Fruit fly (Drosophila melanogaster) whole organism, embryonic: ENCODE results near the gene Ak3.
A peak's percentile ranks its signal among the peaks of the same experiment; 100 is the strongest.

ENCODE experiments used
- CG10267 ChIP-seq: fragments of 200-800 bp; sonication (Bioruptor generic); optimal IDR thresholded peaks from 2 replicates; lab custom pipeline; 2018; ENCODE audit warnings: missing biosample characterization, mild to moderate bottlenecking, missing genetic modification characterization, moderate library complexity
- CG13287 ChIP-seq: fragments of 200-800 bp; sonication (Bioruptor generic); IDR thresholded peaks from 2 replicates; pipeline ENCODE4 v1.3.6; 2022; ENCODE audit warnings: missing biosample characterization, missing genetic modification characterization; ENCODE audit not compliant: partially characterized antibody
- CG13296 ChIP-seq: fragments of 200-800 bp; sonication (Bioruptor generic); optimal IDR thresholded peaks from 3 replicates; lab custom pipeline; 2018; ENCODE audit warnings: missing biosample characterization, mild to moderate bottlenecking, missing genetic modification characterization
- CG13624 ChIP-seq: fragments of 200-800 bp; sonication (Bioruptor generic); optimal IDR thresholded peaks from 2 replicates; lab custom pipeline; 2016; ENCODE audit warnings: missing biosample characterization, missing genetic modification characterization
- CG13894 ChIP-seq: fragments of 200-800 bp; sonication (Bioruptor generic); optimal IDR thresholded peaks from 3 replicates; lab custom pipeline; 2018; ENCODE audit warnings: missing biosample characterization, mild to moderate bottlenecking, missing genetic modification characterization, moderate library complexity
- CG1647 ChIP-seq: fragments of 200-800 bp; sonication (Bioruptor generic); optimal IDR thresholded peaks from 3 replicates; lab custom pipeline; 2016; ENCODE audit warnings: missing biosample characterization, missing genetic modification characterization
- CG2199 ChIP-seq: fragments of 200-800 bp; sonication (Bioruptor generic); IDR thresholded peaks from 3 replicates; pipeline ENCODE4 v1.3.6; 2022; ENCODE audit warnings: missing biosample characterization, missing genetic modification characterization
- CG2889 ChIP-seq: fragments of 200-800 bp; sonication (Bioruptor generic); IDR thresholded peaks from 3 replicates; pipeline ENCODE4 v1.3.6; 2022; ENCODE audit warnings: missing biosample characterization, missing genetic modification characterization
- CG4328 ChIP-seq: fragments of 200-800 bp; sonication (Bioruptor generic); optimal IDR thresholded peaks from 3 replicates; lab custom pipeline; 2017; ENCODE audit warnings: missing biosample characterization, missing genetic modification reagents, missing genetic modification characterization
- CG6689 ChIP-seq: fragments of 200-800 bp; sonication (Bioruptor generic); IDR thresholded peaks from 2 replicates; pipeline ENCODE4 v1.3.6; 2022; ENCODE audit warnings: missing biosample characterization, missing genetic modification characterization
- CG8359 ChIP-seq: fragments of 200-800 bp; sonication (Bioruptor generic); optimal IDR thresholded peaks from 2 replicates; lab custom pipeline; 2017; ENCODE audit warnings: missing biosample characterization, mild to moderate bottlenecking, missing genetic modification characterization, borderline replicate concordance
- CG9609 ChIP-seq: fragments of 200-800 bp; sonication (Bioruptor generic); optimal IDR thresholded peaks from 3 replicates; lab custom pipeline; 2016; ENCODE audit warnings: missing biosample characterization, missing genetic modification characterization
- CG9727 ChIP-seq: fragments of 200-800 bp; sonication (Bioruptor generic); optimal IDR thresholded peaks from 3 replicates; lab custom pipeline; 2017; ENCODE audit warnings: missing biosample characterization, mild to moderate bottlenecking, missing genetic modification characterization
- CG9797 ChIP-seq: fragments of 200-800 bp; sonication (Bioruptor generic); optimal IDR thresholded peaks from 3 replicates; lab custom pipeline; 2018; ENCODE audit warnings: missing biosample characterization, mild to moderate bottlenecking, missing genetic modification characterization
- Doc3 ChIP-seq: fragments of 200-800 bp; sonication (Bioruptor generic); IDR thresholded peaks from 3 replicates; pipeline ENCODE4 v1.3.6; 2022; ENCODE audit warnings: missing biosample characterization, missing genetic modification characterization; ENCODE audit not compliant: partially characterized antibody
- Fer2 ChIP-seq: fragments of 200-800 bp; sonication (Bioruptor generic); optimal IDR thresholded peaks from 2 replicates; lab custom pipeline; 2018; ENCODE audit warnings: missing biosample characterization, mild to moderate bottlenecking, missing genetic modification characterization, moderate library complexity
- Gsc ChIP-seq: fragments of 200-800 bp; sonication (Bioruptor generic); IDR thresholded peaks from 2 replicates; pipeline ENCODE4 v1.3.6; 2022; ENCODE audit warnings: missing biosample characterization, missing genetic modification characterization
- Gug ChIP-seq: fragments of 200-800 bp; sonication (Bioruptor generic); IDR thresholded peaks from 4 replicates; pipeline ENCODE4 v1.3.6; 2022; ENCODE audit warnings: missing biosample characterization, missing genetic modification characterization
- HLHmδ ChIP-seq: fragments of 200-800 bp; sonication (Bioruptor generic); optimal IDR thresholded peaks from 2 replicates; lab custom pipeline; 2018; ENCODE audit warnings: missing biosample characterization, mild to moderate bottlenecking, missing genetic modification characterization, moderate library complexity
- Hr3 ChIP-seq: fragments of 200-800 bp; sonication (Bioruptor generic); optimal IDR thresholded peaks from 3 replicates; lab custom pipeline; 2016; ENCODE audit warnings: missing biosample characterization, missing genetic modification characterization
- Hr39 ChIP-seq: fragments of >200 bp; optimal IDR thresholded peaks from 2 replicates; lab custom pipeline; 2017
- Lhr ChIP-seq: fragments of 200-800 bp; sonication (Bioruptor generic); optimal IDR thresholded peaks from 3 replicates; lab custom pipeline; 2017; ENCODE audit warnings: mild to moderate bottlenecking, missing biosample characterization, missing genetic modification reagents, missing genetic modification characterization
- MTF-1 ChIP-seq: fragments of 200-800 bp; sonication (Bioruptor generic); optimal IDR thresholded peaks from 2 replicates; lab custom pipeline; 2018; ENCODE audit warnings: missing biosample characterization, mild to moderate bottlenecking, missing genetic modification characterization, borderline replicate concordance
- Med ChIP-seq: fragments of 200-800 bp; sonication (Bioruptor generic); peaks from one replicate; lab custom pipeline; 2016; ENCODE audit warnings: missing biosample characterization, missing genetic modification characterization, mild to moderate bottlenecking, inconsistent platforms, moderate library complexity
- Scr ChIP-seq: fragments of 200-800 bp; sonication (Bioruptor generic); IDR thresholded peaks from 2 replicates; pipeline ENCODE4 v1.3.6; 2022; ENCODE audit warnings: missing biosample characterization, missing genetic modification characterization; ENCODE audit not compliant: partially characterized antibody
- Sox100B ChIP-seq: fragments of 200-800 bp; sonication (Bioruptor generic); optimal IDR thresholded peaks from 3 replicates; lab custom pipeline; 2018; ENCODE audit warnings: missing biosample characterization, mild to moderate bottlenecking, missing genetic modification characterization
- ara ChIP-seq: fragments of 200-800 bp; sonication (Bioruptor generic); IDR thresholded peaks from 2 replicates; pipeline ENCODE4 v1.3.6; 2022; ENCODE audit warnings: missing biosample characterization, missing genetic modification characterization
- cg ChIP-seq: fragments of 200-800 bp; sonication (Bioruptor generic); optimal IDR thresholded peaks from 3 replicates; lab custom pipeline; 2019; ENCODE audit warnings: missing biosample characterization, mild to moderate bottlenecking, missing genetic modification characterization, moderate library complexity
- cwo ChIP-seq: fragments of 200-800 bp; sonication (Bioruptor generic); optimal IDR thresholded peaks from 3 replicates; lab custom pipeline; 2017; ENCODE audit warnings: missing biosample characterization, missing genetic modification characterization, mild to moderate bottlenecking, moderate library complexity, missing genetic modification reagents
- emc ChIP-seq: fragments of 200-800 bp; sonication (Bioruptor generic); optimal IDR thresholded peaks from 2 replicates; lab custom pipeline; 2016; ENCODE audit warnings: missing biosample characterization, missing genetic modification characterization
- grn ChIP-seq: fragments of 200-800 bp; sonication (Bioruptor generic); optimal IDR thresholded peaks from 3 replicates; lab custom pipeline; 2017; ENCODE audit warnings: missing biosample characterization, missing genetic modification characterization
- jigr1 ChIP-seq: fragments of 200-800 bp; sonication (Bioruptor generic); IDR thresholded peaks from 3 replicates; pipeline ENCODE4 v1.3.6; 2022; ENCODE audit warnings: missing biosample characterization, missing genetic modification characterization
- jing ChIP-seq: fragments of 200-800 bp; sonication (Bioruptor generic); optimal IDR thresholded peaks from 2 replicates; lab custom pipeline; 2018; ENCODE audit warnings: missing biosample characterization, mild to moderate bottlenecking, missing genetic modification characterization
- mirr ChIP-seq: fragments of 200-800 bp; sonication (Bioruptor generic); optimal IDR thresholded peaks from 3 replicates; lab custom pipeline; 2018; ENCODE audit warnings: missing biosample characterization, mild to moderate bottlenecking, missing genetic modification characterization
- nerfin-1 ChIP-seq: fragments of 200-800 bp; sonication (Bioruptor generic); optimal IDR thresholded peaks from 3 replicates; lab custom pipeline; 2019; ENCODE audit warnings: missing biosample characterization, mild to moderate bottlenecking, missing genetic modification characterization, moderate library complexity
- pfk ChIP-seq: fragments of 200-800 bp; sonication (Bioruptor generic); optimal IDR thresholded peaks from 2 replicates; lab custom pipeline; 2018; ENCODE audit warnings: missing biosample characterization, mild to moderate bottlenecking, missing genetic modification characterization, moderate library complexity
- phol ChIP-seq: fragments of 200-800 bp; sonication (Bioruptor generic); optimal IDR thresholded peaks from 3 replicates; lab custom pipeline; 2018; ENCODE audit warnings: missing biosample characterization, mild to moderate bottlenecking, missing genetic modification characterization, moderate library complexity
- ranshi ChIP-seq: fragments of 200-800 bp; sonication (Bioruptor generic); IDR thresholded peaks from 2 replicates; pipeline ENCODE4 v1.3.6; 2022; ENCODE audit warnings: missing biosample characterization, missing genetic modification characterization
- run ChIP-seq: fragments of 200-800 bp; sonication (Bioruptor generic); optimal IDR thresholded peaks from 3 replicates; lab custom pipeline; 2018; ENCODE audit warnings: missing biosample characterization, mild to moderate bottlenecking, missing genetic modification characterization
- salm ChIP-seq: fragments of 200-800 bp; sonication (Bioruptor generic); optimal IDR thresholded peaks from 2 replicates; lab custom pipeline; 2018; ENCODE audit warnings: missing biosample characterization, mild to moderate bottlenecking, missing genetic modification characterization
- sd ChIP-seq: fragments of 200-800 bp; sonication (Bioruptor generic); optimal IDR thresholded peaks from 3 replicates; lab custom pipeline; 2018; ENCODE audit warnings: missing biosample characterization, mild to moderate bottlenecking, missing genetic modification characterization, moderate library complexity
- sens-2 ChIP-seq: fragments of 200-800 bp; sonication (Bioruptor generic); IDR thresholded peaks from 2 replicates; pipeline ENCODE4 v1.3.6; 2022; ENCODE audit warnings: missing biosample characterization, missing genetic modification characterization
- sisA ChIP-seq: fragments of 200-800 bp; sonication (Bioruptor generic); IDR thresholded peaks from 2 replicates; pipeline ENCODE4 v1.3.6; 2022; ENCODE audit warnings: missing biosample characterization, missing genetic modification characterization
- sug ChIP-seq: fragments of 200-800 bp; optimal IDR thresholded peaks from 2 replicates; lab custom pipeline; 2019; ENCODE audit warnings: missing biosample characterization, mild to moderate bottlenecking, missing genetic modification characterization, moderate library complexity
- tgo ChIP-seq: fragments of 200-800 bp; sonication (Bioruptor generic); IDR thresholded peaks from 3 replicates; pipeline ENCODE4 v1.3.6; 2022; ENCODE audit warnings: missing biosample characterization, missing genetic modification characterization
- tup ChIP-seq: fragments of 200-800 bp; sonication (Bioruptor generic); optimal IDR thresholded peaks from 2 replicates; lab custom pipeline; 2016; ENCODE audit warnings: missing biosample characterization, mild to moderate bottlenecking, missing genetic modification characterization, moderate library complexity
- twi ChIP-seq: fragments of 200-800 bp; optimal IDR thresholded peaks from 2 replicates; lab custom pipeline; 2019; ENCODE audit warnings: missing biosample characterization, mild to moderate bottlenecking, missing genetic modification characterization, moderate library complexity
- unpg ChIP-seq: fragments of 200-800 bp; sonication (Bioruptor generic); optimal IDR thresholded peaks from 3 replicates; lab custom pipeline; 2018; ENCODE audit warnings: missing biosample characterization, mild to moderate bottlenecking, missing genetic modification characterization, moderate library complexity

Ak3 gene

DNA sequence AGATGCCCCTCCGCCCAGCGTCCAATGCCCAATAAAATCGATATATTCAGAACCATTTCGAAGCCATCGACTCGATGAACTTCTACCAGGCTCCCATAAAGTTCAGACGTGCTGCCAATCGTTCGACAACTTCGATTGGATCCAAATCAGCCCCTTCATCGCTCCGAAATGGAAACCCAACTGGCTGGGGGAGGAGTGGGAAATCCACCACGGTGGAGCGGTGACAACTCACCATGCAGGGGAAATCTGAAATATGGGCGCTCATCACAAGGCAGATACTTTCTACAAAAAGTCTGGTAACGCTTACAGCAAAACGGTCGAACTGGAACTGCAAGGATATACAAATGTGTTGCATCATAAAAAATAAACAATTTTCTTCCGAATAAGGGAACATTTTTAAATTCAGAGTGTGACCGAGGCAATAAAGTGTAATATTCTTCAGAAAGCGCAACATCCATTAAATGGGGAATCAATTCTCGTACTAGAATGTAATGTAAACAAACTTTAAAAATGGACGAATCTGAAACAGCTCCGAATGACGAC is 37.1 kb downstream of the Ak3 start, which contains the start of gene CG4565 (continued):
- no peak for TF ChIP-seq jigr1 (GFP tag; lab: Robert Waterston, UW)
- TF ChIP-seq Fer2 (tag; lab: Kevin White, UChicago) = no peak
- TF ChIP-seq CG9797 = peak; percentile 34
- TF ChIP-seq sens-2 (GFP tag; lab: Robert Waterston, UW) = no peak
- TF ChIP-seq Gug = no peak
- no peak for TF ChIP-seq emc (GFP tag; lab: Kevin White, UChicago)
- no peak for TF ChIP-seq tgo
- no peak for TF ChIP-seq CG10267 (tag; lab: Kevin White, UChicago)
- TF ChIP-seq CG13296 (GFP tag; lab: Kevin White, UChicago) = peak; percentile 27
- no peak for TF ChIP-seq salm (tag; lab: Kevin White, UChicago)
- TF ChIP-seq, all 482 proteins: peak for 79

DNA sequence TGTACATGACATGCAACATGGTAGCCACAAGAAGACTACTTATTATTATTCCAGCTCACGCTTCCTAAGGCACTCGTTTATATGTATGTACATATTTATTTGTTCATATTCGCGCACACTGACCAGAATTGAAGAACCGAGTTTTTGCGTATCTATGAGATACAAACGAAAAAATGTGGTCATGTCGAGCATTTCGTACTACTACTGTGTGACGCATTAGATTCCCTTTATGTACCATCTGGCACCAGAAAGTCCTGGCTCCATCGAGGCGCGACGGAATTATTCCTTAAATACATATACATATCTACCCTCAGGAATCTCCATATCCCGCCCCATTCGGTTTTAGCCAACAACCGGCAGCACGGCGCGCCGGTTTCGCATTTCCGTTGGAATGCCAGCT is 38.8 kb downstream of the Ak3 start:
- TF ChIP-seq jing = no peak
- no peak for TF ChIP-seq Gsc (GFP tag; lab: Robert Waterston, UW)
- TF ChIP-seq CG13894 (tag; lab: Kevin White, UChicago) = peak; percentile 76
- no peak for TF ChIP-seq ara (GFP tag; lab: Robert Waterston, UW)
- TF ChIP-seq ranshi (GFP tag; lab: Robert Waterston, UW) = no peak
- peak; percentile 65 for TF ChIP-seq nerfin-1 (tag; lab: Kevin White, UChicago)
- no peak for TF ChIP-seq CG2889 (GFP tag; lab: Robert Waterston, UW)
- TF ChIP-seq unpg = no peak
- peak; percentile 67; the same call in 1 of the 3 replicates for TF ChIP-seq CG2199 (GFP tag; lab: Robert Waterston, UW)
- no peak for TF ChIP-seq Scr
- TF ChIP-seq CG6689 (GFP tag; lab: Robert Waterston, UW) = no peak
- no peak for TF ChIP-seq twi (tag; lab: Kevin White, UChicago)
- TF ChIP-seq sd (tag; lab: Kevin White, UChicago) = peak; percentile 46
- TF ChIP-seq MTF-1 (GFP tag; lab: Kevin White, UChicago) = no peak
- peak; percentile 77 for TF ChIP-seq Med (GFP tag; lab: Kevin White, UChicago)
- TF ChIP-seq CG13624 (GFP tag; lab: Kevin White, UChicago) = peak; percentile 5
- TF ChIP-seq CG8359 (GFP tag; lab: Kevin White, UChicago) = no peak
- TF ChIP-seq CG4328 (GFP tag; lab: Kevin White, UChicago) = no peak
- no peak for TF ChIP-seq CG9727 (GFP tag; lab: Kevin White, UChicago)

DNA sequence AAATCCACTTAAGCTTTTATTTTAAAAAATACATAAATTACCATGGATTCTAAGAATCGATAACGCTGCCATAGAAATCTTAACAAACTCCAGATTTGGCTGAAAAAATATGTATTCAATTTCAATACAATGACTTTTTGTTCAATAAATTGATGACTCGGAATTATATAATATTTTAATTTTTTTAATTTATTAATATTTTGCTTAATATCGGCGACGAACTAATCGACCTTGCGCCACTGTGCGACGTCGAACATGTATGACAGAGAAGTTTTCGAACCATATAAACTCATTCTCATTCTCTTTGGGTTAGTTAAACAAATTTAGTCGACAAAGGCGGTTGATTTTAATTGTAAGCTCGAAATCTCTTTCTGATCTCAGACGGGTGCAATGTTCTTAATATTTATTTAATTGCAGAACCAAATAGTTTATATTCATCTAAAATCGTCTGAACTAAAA is 39.8 kb downstream of the Ak3 start, which contains the start of gene CG42394:
TSS of gene CG42394 (plus strand) at position 311 of the 459 bp plus-strand sequence.
- TF ChIP-seq MTF-1 (GFP tag; lab: Kevin White, UChicago) = peak; percentile 91
- peak; percentile 64; the same call in 1 of the 2 replicates for TF ChIP-seq CG13287 (GFP tag; lab: Robert Waterston, UW)
- TF ChIP-seq mirr (GFP tag; lab: Kevin White, UChicago) = peak; percentile 23
- peak; percentile 34 for TF ChIP-seq CG1647 (GFP tag; lab: Kevin White, UChicago)
- no peak for TF ChIP-seq Hr39
- TF ChIP-seq CG9609 (GFP tag; lab: Kevin White, UChicago) = peak; percentile 41
- TF ChIP-seq cg = no peak
- TF ChIP-seq Doc3 (GFP tag; lab: Robert Waterston, UW) = no peak
- TF ChIP-seq grn (GFP tag; lab: Kevin White, UChicago) = no peak
- peak; percentile 97 for TF ChIP-seq Sox100B
- TF ChIP-seq CG9727 (GFP tag; lab: Kevin White, UChicago) = peak; percentile 99
- peak; percentile 30 for TF ChIP-seq pfk
- TF ChIP-seq run (tag; lab: Kevin White, UChicago) = peak; percentile 80
- peak; percentile 75 for TF ChIP-seq Lhr (GFP tag; lab: Kevin White, UChicago)
- peak; percentile 95 for TF ChIP-seq cwo (GFP tag; lab: Kevin White, UChicago)
- TF ChIP-seq sisA (GFP tag; lab: Robert Waterston, UW) = peak; percentile 89
- TF ChIP-seq sug = no peak
- peak; percentile 98 for TF ChIP-seq phol (tag; lab: Kevin White, UChicago)
- TF ChIP-seq Hr3 = peak; percentile 87
- no peak for TF ChIP-seq HLHmδ (GFP tag; lab: Kevin White, UChicago)
- TF ChIP-seq tup (GFP tag; lab: Kevin White, UChicago) = peak; percentile 79
